Worm (Caenorhabditis elegans) whole organism, late embryonic: ENCODE measurements around the gene srx-54.
"Not testable (repeated sequence)": the region's sequence is repeated elsewhere in the genome, so short reads cannot be mapped to it uniquely, and the experiment has no call there.

Experiments
- C08G9.2 ChIP-seq: sonication (generic microtip); optimal IDR thresholded peaks from 2 replicates; lab custom pipeline; 2016; ENCODE audit warnings: mild to moderate bottlenecking, missing genetic modification characterization, moderate library complexity, missing compliant biosample characterization
- K02D7.2 ChIP-seq: sonication (generic microtip); optimal IDR thresholded peaks from 2 replicates; lab custom pipeline; 2017; ENCODE audit warnings: mild to moderate bottlenecking, missing genetic modification characterization, missing compliant biosample characterization
- K09A11.1 ChIP-seq: sonication (generic microtip); optimal IDR thresholded peaks from 2 replicates; lab custom pipeline; 2017; ENCODE audit warnings: antibody characterized with exemption, mild to moderate bottlenecking, missing genetic modification characterization, missing compliant biosample characterization; ENCODE audit not compliant: insufficient read depth
- T23F11.4 ChIP-seq: fragments of 200-800 bp; sonication (Bioruptor generic); optimal IDR thresholded peaks from 2 replicates; lab custom pipeline; 2018; ENCODE audit warnings: mild to moderate bottlenecking, missing genetic modification characterization, missing compliant biosample characterization
- ama-1 ChIP-seq: fragments of 150-350 bp; optimal IDR thresholded peaks from 2 replicates; lab custom pipeline; 2014
- ceh-2 ChIP-seq: sonication (generic microtip); optimal IDR thresholded peaks from 2 replicates; lab custom pipeline; 2016; ENCODE audit warnings: missing genotype, missing genetic modification characterization, missing compliant biosample characterization
- ceh-24 ChIP-seq: sonication (generic microtip); optimal IDR thresholded peaks from 2 replicates; lab custom pipeline; 2016; ENCODE audit warnings: mild to moderate bottlenecking, missing genetic modification characterization, missing compliant biosample characterization
- ceh-31 ChIP-seq: sonication (generic microtip); optimal IDR thresholded peaks from 2 replicates; lab custom pipeline; 2016; ENCODE audit warnings: missing genetic modification characterization, missing compliant biosample characterization
- ceh-45 ChIP-seq: fragments of 200-800 bp; sonication (Bioruptor generic); IDR thresholded peaks from 2 replicates; pipeline ENCODE4 v1.3.6; 2022; ENCODE audit warnings: missing genetic modification reagents, missing genetic modification characterization, missing compliant biosample characterization
- dmd-4 ChIP-seq: sonication (generic microtip); optimal IDR thresholded peaks from 2 replicates; lab custom pipeline; 2016; ENCODE audit warnings: borderline replicate concordance, missing genetic modification characterization, missing compliant biosample characterization
- elt-2 ChIP-seq: sonication (generic microtip); optimal IDR thresholded peaks from 2 replicates; lab custom pipeline; 2016; ENCODE audit warnings: missing genetic modification reagents, missing genetic modification characterization, missing compliant biosample characterization
- elt-4 ChIP-seq: sonication (generic microtip); optimal IDR thresholded peaks from 2 replicates; lab custom pipeline; 2016; ENCODE audit warnings: missing genetic modification characterization, missing compliant biosample characterization
- eyg-1 ChIP-seq: sonication (generic microtip); optimal IDR thresholded peaks from 2 replicates; lab custom pipeline; 2016; ENCODE audit warnings: missing genotype, missing genetic modification characterization, missing compliant biosample characterization
- fkh-6 ChIP-seq: sonication (generic microtip); optimal IDR thresholded peaks from 2 replicates; lab custom pipeline; 2016; ENCODE audit warnings: missing genetic modification characterization, missing compliant biosample characterization
- hlh-13 ChIP-seq: fragments of 200-800 bp; sonication (Bioruptor generic); optimal IDR thresholded peaks from 2 replicates; lab custom pipeline; 2018; ENCODE audit warnings: mild to moderate bottlenecking, missing genetic modification characterization, missing compliant biosample characterization
- hlh-30 ChIP-seq: sonication (generic microtip); optimal IDR thresholded peaks from 2 replicates; lab custom pipeline; 2017; ENCODE audit warnings: antibody characterized with exemption, missing genetic modification characterization, missing compliant biosample characterization; ENCODE audit not compliant: insufficient read depth
- madf-2 ChIP-seq: sonication (generic microtip); optimal IDR thresholded peaks from 2 replicates; lab custom pipeline; 2017; ENCODE audit warnings: missing genetic modification characterization, missing compliant biosample characterization
- mec-3 ChIP-seq: sonication (generic microtip); optimal IDR thresholded peaks from 2 replicates; lab custom pipeline; 2016; ENCODE audit warnings: borderline replicate concordance, missing genetic modification characterization, missing compliant biosample characterization
- nhr-232 ChIP-seq: sonication (generic microtip); optimal IDR thresholded peaks from 2 replicates; lab custom pipeline; 2016; ENCODE audit warnings: missing genetic modification characterization, missing compliant biosample characterization
- npax-4 ChIP-seq: sonication (generic microtip); optimal IDR thresholded peaks from 2 replicates; lab custom pipeline; 2016; ENCODE audit warnings: missing genetic modification characterization, missing compliant biosample characterization
- pax-1 ChIP-seq: fragments of 150-350 bp; optimal IDR thresholded peaks from 2 replicates; lab custom pipeline; 2014; ENCODE audit warnings: missing biosample characterization, missing genetic modification characterization
- pha-4 ChIP-seq: fragments of 150-350 bp; optimal IDR thresholded peaks from 2 replicates; lab custom pipeline; 2018; ENCODE audit warnings: missing biosample characterization, missing genetic modification reagents, missing genetic modification characterization
- ref-2 ChIP-seq: sonication (generic microtip); optimal IDR thresholded peaks from 2 replicates; lab custom pipeline; 2016; ENCODE audit warnings: missing genetic modification characterization, missing compliant biosample characterization
- rnt-1 ChIP-seq: sonication (generic microtip); optimal IDR thresholded peaks from 2 replicates; lab custom pipeline; 2016; ENCODE audit warnings: missing genetic modification characterization, missing compliant biosample characterization
- sox-2 ChIP-seq: fragments of 200-800 bp; sonication (Bioruptor generic); IDR thresholded peaks from 2 replicates; pipeline ENCODE4 v1.3.6; 2022; ENCODE audit warnings: missing genetic modification reagents, missing genetic modification characterization, missing compliant biosample characterization
- sox-4 ChIP-seq: sonication (generic microtip); optimal IDR thresholded peaks from 2 replicates; lab custom pipeline; 2017; ENCODE audit warnings: mild to moderate bottlenecking, missing genetic modification characterization, inconsistent platforms, missing compliant biosample characterization
- syd-9 ChIP-seq: sonication (generic microtip); optimal IDR thresholded peaks from 2 replicates; lab custom pipeline; 2016; ENCODE audit warnings: mild to moderate bottlenecking, missing genetic modification characterization, moderate library complexity, missing compliant biosample characterization
- tbx-2 ChIP-seq: sonication (generic microtip); optimal IDR thresholded peaks from 2 replicates; lab custom pipeline; 2016; ENCODE audit warnings: missing genetic modification characterization, missing compliant biosample characterization
- ttx-3 ChIP-seq: sonication (generic microtip); optimal IDR thresholded peaks from 2 replicates; lab custom pipeline; 2016; ENCODE audit warnings: missing genetic modification reagents, missing genetic modification characterization, missing compliant biosample characterization
- unc-3 ChIP-seq, 2 experiments: fragments of 200-800 bp in 1 of 2; sonication (Bioruptor generic) in 1 of 2; sonication (generic microtip) in 1 of 2; conservative IDR thresholded peaks in 1 of 2; optimal IDR thresholded peaks in 1 of 2; 2 replicates each; pipeline versions ENCODE4 v1.3.6 to Lab custom; 2016 to 2022; ENCODE audit warnings: missing compliant biosample characterization in 2 of 2, missing genetic modification characterization in 2 of 2, missing genetic modification reagents in 1 of 2
- zip-5 ChIP-seq: sonication (generic microtip); optimal IDR thresholded peaks from 2 replicates; lab custom pipeline; 2016; ENCODE audit warnings: missing genetic modification characterization, missing compliant biosample characterization

The srx-54 gene

DNA sequence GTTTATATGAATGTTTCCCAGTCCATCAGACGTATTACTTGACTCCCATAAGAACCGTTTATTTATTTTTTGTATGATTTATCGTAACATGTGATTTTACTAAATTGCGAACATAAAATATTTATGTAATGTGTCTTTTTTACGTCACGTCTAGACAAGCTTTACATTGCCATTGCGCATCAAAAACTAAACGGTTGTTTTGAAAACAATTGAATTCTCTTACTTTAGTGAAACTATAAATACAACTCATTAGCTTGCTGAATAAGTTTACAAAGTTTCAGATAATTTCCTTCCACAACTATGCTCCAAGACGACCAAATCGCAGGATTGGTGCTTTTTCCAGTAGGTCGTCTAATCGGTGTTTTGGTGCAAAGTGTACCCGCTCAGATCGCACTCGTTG, at the start of gene srx-54:
srx-54 (plus strand) TSS at position 301 of the 400 bp plus-strand sequence.
- no peak for TF ChIP-seq npax-4 (tag; lab: Kevin White, UChicago)
- TF ChIP-seq hlh-30 (tag; lab: Kevin White, UChicago), result no peak
- no peak for TF ChIP-seq unc-3 (GFP tag; conservative IDR thresholded peaks at IDR 0.05; lab: Robert Waterston, UW)
- no peak for TF ChIP-seq unc-3 (tag; optimal IDR thresholded peaks at IDR 0.05; lab: Kevin White, UChicago)
- TF ChIP-seq ceh-24, result no peak
- TF ChIP-seq ceh-31 (tag; lab: Kevin White, UChicago), result no peak
- TF ChIP-seq pha-4 (tag; lab: Kevin White, UChicago), result no peak
- TF ChIP-seq elt-2 (tag; lab: Kevin White, UChicago), result no peak
- TF ChIP-seq, all 69 proteins: peak for 0

DNA sequence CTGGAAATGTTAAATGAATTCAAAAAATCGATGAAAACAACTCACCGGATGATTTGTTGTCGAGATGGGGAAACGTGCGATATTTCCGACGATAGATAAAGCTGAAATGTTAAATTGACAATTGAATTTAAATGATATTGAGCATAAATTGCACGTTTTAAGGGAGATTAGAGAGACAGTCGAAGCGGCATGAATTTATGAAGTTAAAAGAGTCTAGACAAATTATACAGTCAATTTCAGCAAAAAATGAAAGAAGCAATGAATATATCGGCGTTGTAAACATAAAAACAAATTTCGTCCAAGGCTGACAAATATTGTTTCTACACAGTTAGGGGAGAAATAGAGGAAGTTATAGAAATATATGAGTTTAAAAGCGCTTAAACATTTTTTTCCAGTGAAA, 47.7 kb upstream of the srx-54 start, which contains the start of gene Y102A5C.36:
Y102A5C.36 (minus strand) TSS at position 101 of the 400 bp plus-strand sequence.
- TF ChIP-seq zip-5 (tag; lab: Kevin White, UChicago) (no peak), ceh-31 (tag; lab: Kevin White, UChicago) (no peak), fkh-6 (tag; lab: Kevin White, UChicago) (no peak), dmd-4 (tag; lab: Kevin White, UChicago) (no peak), eyg-1 (no peak), ceh-45 (GFP tag; lab: Robert Waterston, UW) (no peak), syd-9 (tag; lab: Kevin White, UChicago) (no peak), K09A11.1 (tag; lab: Kevin White, UChicago) (no peak), K02D7.2 (no peak), hlh-13 (no peak), sox-4 (no peak), rnt-1 (no peak), ceh-24 (no peak), npax-4 (tag; lab: Kevin White, UChicago) (no peak), mec-3 (tag; lab: Kevin White, UChicago) (no peak), pax-1 (no peak), unc-3 (GFP tag; conservative IDR thresholded peaks at IDR 0.05; lab: Robert Waterston, UW) (no peak), unc-3 (tag; optimal IDR thresholded peaks at IDR 0.05; lab: Kevin White, UChicago) (no peak), ttx-3 (tag; lab: Kevin White, UChicago) (no peak), T23F11.4 (GFP tag; lab: Kevin White, UChicago) (no peak), ama-1 (lab: Kevin White, UChicago) (no peak)

DNA sequence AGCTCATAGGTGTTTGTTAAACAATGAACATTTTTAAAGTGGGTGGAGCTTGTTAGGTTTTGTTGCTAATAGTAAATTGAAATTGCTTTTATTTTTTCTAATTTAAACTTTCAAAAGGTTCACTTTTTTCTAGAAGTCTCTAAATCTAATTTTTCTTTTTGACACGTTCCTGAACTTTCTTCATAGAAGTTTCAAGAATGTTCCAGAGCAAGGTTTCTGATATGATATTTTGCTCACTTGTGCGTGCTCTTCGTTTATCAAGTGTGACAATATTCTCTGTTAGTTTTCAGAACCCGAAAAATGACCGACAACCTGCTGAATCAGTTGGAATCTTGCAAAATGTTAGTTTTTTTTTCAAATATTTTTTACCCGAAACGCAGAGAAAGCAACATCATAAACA, 36.3 kb upstream of the srx-54 start, which contains the start of gene fbxa-148:
fbxa-148 (plus strand) TSS at position 301 of the 400 bp plus-strand sequence.
- not testable (repeated sequence) for TF ChIP-seq nhr-232, elt-4, C08G9.2 (tag; lab: Kevin White, UChicago)

DNA sequence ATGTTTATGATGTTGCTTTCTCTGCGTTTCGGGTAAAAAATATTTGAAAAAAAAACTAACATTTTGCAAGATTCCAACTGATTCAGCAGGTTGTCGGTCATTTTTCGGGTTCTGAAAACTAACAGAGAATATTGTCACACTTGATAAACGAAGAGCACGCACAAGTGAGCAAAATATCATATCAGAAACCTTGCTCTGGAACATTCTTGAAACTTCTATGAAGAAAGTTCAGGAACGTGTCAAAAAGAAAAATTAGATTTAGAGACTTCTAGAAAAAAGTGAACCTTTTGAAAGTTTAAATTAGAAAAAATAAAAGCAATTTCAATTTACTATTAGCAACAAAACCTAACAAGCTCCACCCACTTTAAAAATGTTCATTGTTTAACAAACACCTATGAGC, 27.0 kb upstream of the srx-54 start, which contains the start of gene fbxa-112:
fbxa-112 (minus strand) TSS at position 101 of the 400 bp plus-strand sequence.
- TF ChIP-seq ref-2 (tag; lab: Kevin White, UChicago); madf-2; sox-2 (GFP tag; lab: Robert Waterston, UW): not testable (repeated sequence)

DNA sequence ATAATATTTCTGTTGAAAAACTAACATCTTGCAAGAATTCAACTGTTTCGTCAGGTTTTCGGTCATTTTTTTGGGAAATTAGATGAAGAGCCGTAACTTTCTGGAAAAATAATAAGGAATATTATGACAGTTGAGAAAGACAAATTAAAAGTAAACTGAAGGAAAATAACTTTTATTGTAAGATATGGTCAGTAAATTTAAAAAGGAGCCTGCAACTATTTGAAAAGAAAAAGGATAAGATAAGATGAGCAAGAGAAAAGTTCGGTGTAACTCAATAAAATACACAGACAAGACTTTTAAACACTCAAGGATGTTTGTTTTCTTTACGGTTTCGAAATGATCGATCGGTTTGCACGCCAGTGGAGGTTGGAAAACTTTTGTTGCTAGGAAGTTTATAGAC, 25.4 kb upstream of the srx-54 start, which contains the start of gene fbxa-111:
fbxa-111 (minus strand) TSS at position 101 of the 400 bp plus-strand sequence.
- not testable (repeated sequence) for TF ChIP-seq sox-2 (GFP tag; lab: Robert Waterston, UW); tbx-2 (tag; lab: Kevin White, UChicago); ceh-2 (tag; lab: Kevin White, UChicago)
